Fruit fly (Drosophila melanogaster): ENCODE measurements around the gene mnd.

The mnd gene

dm6 chr3L:15007271-15007948 is 22.5 kb downstream of the mnd start:
- TF ChIP-seq CG32121 (GFP tag; IDR thresholded peaks at IDR 0.05) (peak; percentile 32; the same call in 1 of the 2 replicates), CG4496 (GFP tag; IDR thresholded peaks at IDR 0.05) (no peak), CG9948 (tag; optimal IDR thresholded peaks at IDR 0.05) (peak; percentile 46), CG12605 (GFP tag; IDR thresholded peaks at IDR 0.05) (0 out of 2 replicates have a peak, but pooled peaks have one; percentile 18), CG10348 (GFP tag; IDR thresholded peaks at IDR 0.05) (no peak), EcR (GFP tag; optimal IDR thresholded peaks at IDR 0.05) (no peak), CG8159 (tag; optimal IDR thresholded peaks at IDR 0.05) (peak; percentile 46), D1 (tag; optimal IDR thresholded peaks at IDR 0.05) (no peak), CG8301 (tag; optimal IDR thresholded peaks at IDR 0.05) (peak; percentile 20), Pif1A (GFP tag; optimal IDR thresholded peaks at IDR 0.05) (peak; percentile 37), rn (GFP tag; IDR thresholded peaks at IDR 0.05) (no peak), gl (tag; optimal IDR thresholded peaks at IDR 0.05) (no peak), CG13204 (GFP tag; optimal IDR thresholded peaks at IDR 0.05) (no peak), fd96Ca (GFP tag; IDR thresholded peaks at IDR 0.05) (no peak), CG17806 (tag; optimal IDR thresholded peaks at IDR 0.05) (peak; percentile 39), CG14655 (GFP tag; optimal IDR thresholded peaks at IDR 0.05) (peak; percentile 39), Ets98B (GFP tag; IDR thresholded peaks at IDR 0.05) (no peak), Snoo (tag; optimal IDR thresholded peaks at IDR 0.05) (no peak), CG34367 (tag; optimal IDR thresholded peaks at IDR 0.05) (peak; percentile 2), Pif1B (GFP tag; optimal IDR thresholded peaks at IDR 0.05) (no peak), CG15710 (tag; optimal IDR thresholded peaks at IDR 0.05) (peak; percentile 24)

- TF ChIP-seq Pif1B (GFP tag; optimal IDR thresholded peaks at IDR 0.05) (no peak), CG15710 (tag; optimal IDR thresholded peaks at IDR 0.05) (no peak), CG8301 (tag; optimal IDR thresholded peaks at IDR 0.05) (peak; percentile 51), Pif1A (GFP tag; optimal IDR thresholded peaks at IDR 0.05) (no peak), CG13204 (GFP tag; optimal IDR thresholded peaks at IDR 0.05) (no peak), gl (tag; optimal IDR thresholded peaks at IDR 0.05) (no peak), EcR (GFP tag; optimal IDR thresholded peaks at IDR 0.05) (no peak), CG14655 (GFP tag; optimal IDR thresholded peaks at IDR 0.05) (peak; percentile 68), Ets98B (GFP tag; IDR thresholded peaks at IDR 0.05) (peak; percentile 38), Snoo (tag; optimal IDR thresholded peaks at IDR 0.05) (no peak), CG10348 (GFP tag; IDR thresholded peaks at IDR 0.05) (no peak), CG32121 (GFP tag; IDR thresholded peaks at IDR 0.05) (no peak), CG17806 (tag; optimal IDR thresholded peaks at IDR 0.05) (no peak), CG9948 (tag; optimal IDR thresholded peaks at IDR 0.05) (no peak), D1 (tag; optimal IDR thresholded peaks at IDR 0.05) (no peak), CG8159 (tag; optimal IDR thresholded peaks at IDR 0.05) (no peak), CG34367 (tag; optimal IDR thresholded peaks at IDR 0.05) (no peak), CG4496 (GFP tag; IDR thresholded peaks at IDR 0.05) (peak; percentile 29; the same call in 2 of the 3 replicates), rn (GFP tag; IDR thresholded peaks at IDR 0.05) (no peak), fd96Ca (GFP tag; IDR thresholded peaks at IDR 0.05) (no peak), CG12605 (GFP tag; IDR thresholded peaks at IDR 0.05) (no peak)
These were observed 24.8 kb downstream of the mnd start for dm6 chr3L:15009681-15010080.

- TF ChIP-seq CG8159 (tag; optimal IDR thresholded peaks at IDR 0.05): no peak
- TF ChIP-seq CG4496 (GFP tag; IDR thresholded peaks at IDR 0.05): no peak
- no peak for TF ChIP-seq D1 (tag; optimal IDR thresholded peaks at IDR 0.05)
- no peak for TF ChIP-seq CG14655 (GFP tag; optimal IDR thresholded peaks at IDR 0.05)
- no peak for TF ChIP-seq CG8301 (tag; optimal IDR thresholded peaks at IDR 0.05)
- TF ChIP-seq CG12605 (GFP tag; IDR thresholded peaks at IDR 0.05): no peak
These were observed 25.7 kb downstream of the mnd start for dm6 chr3L:15010601-15011000.

- TF ChIP-seq CG12605 (GFP tag; IDR thresholded peaks at IDR 0.05) (no peak), CG10348 (GFP tag; IDR thresholded peaks at IDR 0.05) (no peak), CG32121 (GFP tag; IDR thresholded peaks at IDR 0.05) (no peak), Ets98B (GFP tag; IDR thresholded peaks at IDR 0.05) (no peak), CG34367 (tag; optimal IDR thresholded peaks at IDR 0.05) (no peak), fd96Ca (GFP tag; IDR thresholded peaks at IDR 0.05) (no peak), rn (GFP tag; IDR thresholded peaks at IDR 0.05) (no peak), CG13204 (GFP tag; optimal IDR thresholded peaks at IDR 0.05) (no peak), gl (tag; optimal IDR thresholded peaks at IDR 0.05) (no peak)
These were observed 26.2 kb downstream of the mnd start for dm6 chr3L:15011142-15011541.

- TF ChIP-seq CG13204 (GFP tag; optimal IDR thresholded peaks at IDR 0.05) (peak; percentile 21), CG8301 (tag; optimal IDR thresholded peaks at IDR 0.05) (peak; percentile 79), CG17806 (tag; optimal IDR thresholded peaks at IDR 0.05) (peak; percentile 86), CG8159 (tag; optimal IDR thresholded peaks at IDR 0.05) (peak; percentile 85), CG4496 (GFP tag; IDR thresholded peaks at IDR 0.05) (peak; percentile 87), fd96Ca (GFP tag; IDR thresholded peaks at IDR 0.05) (no peak), Pif1A (GFP tag; optimal IDR thresholded peaks at IDR 0.05) (peak; percentile 71), CG9948 (tag; optimal IDR thresholded peaks at IDR 0.05) (peak; percentile 82), CG15710 (tag; optimal IDR thresholded peaks at IDR 0.05) (peak; percentile 86), rn (GFP tag; IDR thresholded peaks at IDR 0.05) (peak; percentile 46; the same call in 1 of the 2 replicates), Pif1B (GFP tag; optimal IDR thresholded peaks at IDR 0.05) (peak; percentile 64), D1 (tag; optimal IDR thresholded peaks at IDR 0.05) (peak; percentile 66), Ets98B (GFP tag; IDR thresholded peaks at IDR 0.05) (peak; percentile 82), CG10348 (GFP tag; IDR thresholded peaks at IDR 0.05) (0 out of 2 replicates have a peak, but pooled peaks have one; percentile 17), CG12605 (GFP tag; IDR thresholded peaks at IDR 0.05) (peak; percentile 72), CG32121 (GFP tag; IDR thresholded peaks at IDR 0.05) (peak; percentile 81), gl (tag; optimal IDR thresholded peaks at IDR 0.05) (peak; percentile 48), EcR (GFP tag; optimal IDR thresholded peaks at IDR 0.05) (peak; percentile 46), CG14655 (GFP tag; optimal IDR thresholded peaks at IDR 0.05) (peak; percentile 83), CG34367 (tag; optimal IDR thresholded peaks at IDR 0.05) (peak; percentile 78), Snoo (tag; optimal IDR thresholded peaks at IDR 0.05) (peak; percentile 39)
These were observed 26.9 kb downstream of the mnd start for dm6 chr3L:15011638-15012335.
